Worm (Caenorhabditis elegans) whole organism, L3 larva: ENCODE data around the gene Y37E11AR.7.

ENCODE experiments used
- aly-2 ChIP-seq: fragments of 150-350 bp; optimal IDR thresholded peaks from 2 replicates; lab custom pipeline; 2014; ENCODE audit warnings: missing biosample characterization, missing genetic modification characterization
- ceh-82 ChIP-seq: fragments of 150-350 bp; optimal IDR thresholded peaks from 2 replicates; lab custom pipeline; 2014; ENCODE audit warnings: missing biosample characterization, missing genetic modification characterization
- ceh-9 ChIP-seq: sonication (generic microtip); optimal IDR thresholded peaks from 2 replicates; lab custom pipeline; 2018; ENCODE audit warnings: missing biosample characterization, missing genetic modification characterization
- fos-1 ChIP-seq: fragments of 150-350 bp; optimal IDR thresholded peaks from 2 replicates; lab custom pipeline; 2014; ENCODE audit warnings: missing biosample characterization, missing genetic modification characterization
- jun-1 ChIP-seq: fragments of 150-350 bp; optimal IDR thresholded peaks from 2 replicates; lab custom pipeline; 2014; ENCODE audit warnings: missing biosample characterization, missing genetic modification reagents, missing genetic modification characterization
- lin-15B ChIP-seq: fragments of 150-350 bp; optimal IDR thresholded peaks from 2 replicates; lab custom pipeline; 2014; ENCODE audit warnings: missing biosample characterization, missing genetic modification characterization
- mdl-1 ChIP-seq: fragments of 150-350 bp; optimal IDR thresholded peaks from 2 replicates; lab custom pipeline; 2014; ENCODE audit warnings: missing biosample characterization, missing genetic modification characterization
- nhr-237 ChIP-seq: fragments of 150-350 bp; optimal IDR thresholded peaks from 2 replicates; lab custom pipeline; 2014; ENCODE audit warnings: missing biosample characterization, missing genetic modification characterization
- nhr-28 ChIP-seq: fragments of 150-350 bp; optimal IDR thresholded peaks from 2 replicates; lab custom pipeline; 2014; ENCODE audit warnings: missing biosample characterization, missing genetic modification characterization
- pha-4 ChIP-seq: fragments of 150-350 bp; optimal IDR thresholded peaks from 2 replicates; lab custom pipeline; 2014; ENCODE audit warnings: missing biosample characterization, missing genetic modification reagents, missing genetic modification characterization
- sea-2 ChIP-seq: fragments of 150-350 bp; sonication (generic microtip); optimal IDR thresholded peaks from 4 replicates; lab custom pipeline; 2014; ENCODE audit warnings: missing biosample characterization, missing genetic modification reagents, missing genetic modification characterization
- tbx-2 ChIP-seq: sonication (generic microtip); optimal IDR thresholded peaks from 2 replicates; lab custom pipeline; 2016; ENCODE audit warnings: mild to moderate bottlenecking, missing genetic modification characterization, missing compliant biosample characterization
- unc-62 ChIP-seq: fragments of 150-350 bp; sonication (generic microtip); optimal IDR thresholded peaks from 4 replicates; lab custom pipeline; 2014; ENCODE audit warnings: missing biosample characterization, missing genetic modification reagents, missing genetic modification characterization
- zag-1 ChIP-seq: fragments of 150-350 bp; optimal IDR thresholded peaks from 2 replicates; lab custom pipeline; 2014; ENCODE audit warnings: missing biosample characterization, missing genetic modification characterization

ce11 chrIV:3736244-3736643, 19.0 kb downstream of the Y37E11AR.7 start:
- no peak for TF ChIP-seq unc-62 (GFP tag; lab: Kevin White, UChicago)
- TF ChIP-seq jun-1 (tag; lab: Kevin White, UChicago) = no peak
- TF ChIP-seq pha-4 = no peak
- TF ChIP-seq mdl-1 (tag; lab: Kevin White, UChicago) = no peak
- TF ChIP-seq zag-1 (tag; lab: Kevin White, UChicago) = no peak
- TF ChIP-seq nhr-28 (tag; lab: Kevin White, UChicago) = no peak
- TF ChIP-seq nhr-237 (tag; lab: Kevin White, UChicago) = no peak
- no peak for TF ChIP-seq aly-2 (tag; lab: Kevin White, UChicago)
- no peak for TF ChIP-seq lin-15B
- no peak for TF ChIP-seq fos-1 (tag; lab: Kevin White, UChicago)
- TF ChIP-seq tbx-2 (tag; lab: Kevin White, UChicago) = no peak
- TF ChIP-seq ceh-9 (tag; lab: Kevin White, UChicago) = no peak
- TF ChIP-seq ceh-82 = no peak
- TF ChIP-seq sea-2 = no peak
